Worm (Caenorhabditis elegans): ENCODE results near the gene C31H2.14.

DNA sequence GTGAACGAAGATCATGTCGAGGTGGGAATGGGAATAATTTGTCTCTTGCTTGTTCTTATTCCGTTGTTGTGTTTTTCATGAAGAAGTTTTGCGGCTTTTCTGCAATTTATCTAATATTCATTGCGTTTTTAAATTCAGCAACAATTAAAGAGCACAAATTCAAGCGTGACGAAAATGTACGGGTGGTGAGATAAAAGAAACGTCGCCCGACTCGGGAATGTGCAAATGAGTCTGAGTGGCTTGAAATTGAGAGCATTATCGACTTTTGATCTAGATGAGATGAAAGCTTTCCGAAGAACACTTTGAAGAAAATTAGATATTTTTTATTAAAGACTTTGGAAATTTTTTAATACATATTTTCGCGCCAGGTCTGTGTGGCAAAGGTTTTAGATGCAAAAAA is 23.1 kb downstream of the C31H2.14 start, which contains the start of gene T03G11.10:
- TF ChIP-seq unc-62 (GFP tag; optimal IDR thresholded peaks at IDR 0.05 in 1 of 2) (no peak), unc-62 (tag; optimal IDR thresholded peaks at IDR 0.05) (no peak), T20F7.1 (GFP tag; optimal IDR thresholded peaks at IDR 0.05) (no peak), daf-16 (GFP tag; optimal IDR thresholded peaks at IDR 0.05) (no peak), daf-16 (tag; optimal IDR thresholded peaks at IDR 0.05) (no peak), nhr-11 (tag; optimal IDR thresholded peaks at IDR 0.05) (no peak), egl-27 (tag; optimal IDR thresholded peaks at IDR 0.05) (no peak), aly-2 (tag; optimal IDR thresholded peaks at IDR 0.05) (no peak), nhr-28 (tag; optimal IDR thresholded peaks at IDR 0.05) (no peak), ceh-20 (GFP tag; IDR thresholded peaks at IDR 0.05) (no peak), nhr-77 (tag; optimal IDR thresholded peaks at IDR 0.05) (no peak), gei-8 (GFP tag; optimal IDR thresholded peaks at IDR 0.05) (no peak), hlh-30 (tag; optimal IDR thresholded peaks at IDR 0.05; ENCODE audit: insufficient read depth) (no peak), pqm-1 (tag; optimal IDR thresholded peaks at IDR 0.05) (no peak), attf-4 (tag; optimal IDR thresholded peaks at IDR 0.05) (no peak)
